Worm (Caenorhabditis elegans) whole organism, L4 larva: ENCODE measurements around the gene tdo-2.

Experiments used
- D1046.2 ChIP-seq: fragments of 200-800 bp; sonication (Bioruptor generic); IDR thresholded peaks from 2 replicates; pipeline ENCODE4 v1.3.6; 2022; ENCODE audit warnings: missing genetic modification characterization, missing compliant biosample characterization
- F44E2.7 ChIP-seq: fragments of 200-800 bp; sonication (Bioruptor generic); IDR thresholded peaks from 2 replicates; pipeline ENCODE4 v2.1.2; 2022; ENCODE audit warnings: missing genetic modification characterization, missing compliant biosample characterization
- F49E8.2 ChIP-seq: sonication (generic microtip); optimal IDR thresholded peaks from 2 replicates; lab custom pipeline; 2016; ENCODE audit warnings: missing compliant biosample characterization, mild to moderate bottlenecking, missing genetic modification characterization, borderline replicate concordance
- T26A8.4 ChIP-seq: fragments of 200-800 bp; sonication (Bioruptor generic); IDR thresholded peaks from 2 replicates; pipeline ENCODE4 v1.3.6; 2022; ENCODE audit warnings: missing genetic modification characterization, missing compliant biosample characterization
- Y105C5A.15 ChIP-seq: fragments of 200-800 bp; sonication (Bioruptor generic); IDR thresholded peaks from 2 replicates; pipeline ENCODE4 v1.3.6; 2022; ENCODE audit warnings: missing genetic modification characterization, missing compliant biosample characterization
- Y48G9A.11 ChIP-seq: fragments of 200-800 bp; sonication (Bioruptor generic); IDR thresholded peaks from 2 replicates; pipeline ENCODE4 v1.3.6; 2022; ENCODE audit warnings: missing genetic modification reagents, missing genetic modification characterization, missing compliant biosample characterization
- Y75B8A.6 ChIP-seq: fragments of 200-800 bp; sonication (Bioruptor generic); IDR thresholded peaks from 2 replicates; pipeline ENCODE4 v1.3.6; 2022; ENCODE audit warnings: missing genetic modification reagents, missing genetic modification characterization, missing compliant biosample characterization
- ZK546.5 ChIP-seq, 2 experiments: sonication (generic microtip); optimal IDR thresholded peaks; 2 replicates each; lab custom pipeline; 2017; ENCODE audit warnings: missing biosample characterization in 2 of 2, missing genetic modification characterization in 2 of 2
- aha-1 ChIP-seq: fragments of 150-350 bp; peaks from one replicate; lab custom pipeline; 2014; ENCODE audit warnings: missing biosample characterization, missing genetic modification characterization
- ceh-62 ChIP-seq: sonication (generic microtip); optimal IDR thresholded peaks from 2 replicates; lab custom pipeline; 2017; ENCODE audit warnings: missing biosample characterization, missing genetic modification characterization
- ceh-82 ChIP-seq: sonication (generic microtip); optimal IDR thresholded peaks from 2 replicates; lab custom pipeline; 2017; ENCODE audit warnings: missing biosample characterization, missing genetic modification characterization
- ces-1 ChIP-seq: fragments of 150-350 bp; sonication (generic microtip); optimal IDR thresholded peaks from 4 replicates; lab custom pipeline; 2014; ENCODE audit warnings: missing biosample characterization, missing genetic modification reagents, missing genetic modification characterization
- cey-2 ChIP-seq: sonication (generic microtip); optimal IDR thresholded peaks from 3 replicates; lab custom pipeline; 2017; ENCODE audit warnings: missing genetic modification characterization, mild to moderate bottlenecking, missing compliant biosample characterization, antibody characterized with exemption, borderline replicate concordance; ENCODE audit not compliant: insufficient read depth
- ctbp-1 ChIP-seq: fragments of 200-800 bp; sonication (Bioruptor generic); IDR thresholded peaks from 2 replicates; pipeline ENCODE4 v1.3.6; 2022; ENCODE audit warnings: missing genetic modification reagents, missing genetic modification characterization, missing compliant biosample characterization
- dpl-1 ChIP-seq: fragments of 150-350 bp; optimal IDR thresholded peaks from 2 replicates; lab custom pipeline; 2014; ENCODE audit warnings: missing biosample characterization, missing genetic modification reagents, missing genetic modification characterization
- dve-1 ChIP-seq: sonication (generic microtip); optimal IDR thresholded peaks from 2 replicates; lab custom pipeline; 2017; ENCODE audit warnings: antibody characterized with exemption, mild to moderate bottlenecking, missing genetic modification characterization, missing compliant biosample characterization; ENCODE audit not compliant: insufficient read depth
- egl-27 ChIP-seq: sonication (generic microtip); optimal IDR thresholded peaks from 3 replicates; lab custom pipeline; 2017; ENCODE audit warnings: missing biosample characterization, missing genetic modification reagents, missing genetic modification characterization
- fkh-10 ChIP-seq: fragments of 150-350 bp; optimal IDR thresholded peaks from 2 replicates; lab custom pipeline; 2014; ENCODE audit warnings: missing biosample characterization, missing genetic modification reagents, missing genetic modification characterization
- fos-1 ChIP-seq: fragments of 150-350 bp; optimal IDR thresholded peaks from 2 replicates; lab custom pipeline; 2014; ENCODE audit warnings: missing biosample characterization, missing genetic modification characterization
- gei-8 ChIP-seq: fragments of 200-800 bp; sonication (Bioruptor generic); optimal IDR thresholded peaks from 2 replicates; lab custom pipeline; 2018; ENCODE audit warnings: mild to moderate bottlenecking, missing genetic modification characterization, missing compliant biosample characterization
- hif-1 ChIP-seq, 2 experiments: sonication (generic microtip); optimal IDR thresholded peaks; 2 replicates each; lab custom pipeline; 2016 to 2017; ENCODE audit warnings: missing compliant biosample characterization in 2 of 2, missing genetic modification characterization in 2 of 2, missing genetic modification reagents in 2 of 2, missing genotype in 2 of 2, mild to moderate bottlenecking in 1 of 2
- hlh-30 ChIP-seq: sonication (generic microtip); optimal IDR thresholded peaks from 2 replicates; lab custom pipeline; 2017; ENCODE audit warnings: antibody characterized with exemption, mild to moderate bottlenecking, missing genetic modification characterization, missing compliant biosample characterization; ENCODE audit not compliant: insufficient read depth
- hmg-1.1 ChIP-seq: fragments of 200-800 bp; sonication (Bioruptor generic); IDR thresholded peaks from 2 replicates; pipeline ENCODE4 v1.3.6; 2022; ENCODE audit warnings: missing genetic modification reagents, missing genetic modification characterization, missing compliant biosample characterization
- jun-1 ChIP-seq: fragments of 150-350 bp; optimal IDR thresholded peaks from 2 replicates; lab custom pipeline; 2014; ENCODE audit warnings: missing biosample characterization, missing genetic modification reagents, missing genetic modification characterization
- lin-1 ChIP-seq: fragments of 200-800 bp; sonication (Bioruptor generic); IDR thresholded peaks from 2 replicates; pipeline ENCODE4 v1.3.6; 2022; ENCODE audit warnings: missing genetic modification reagents, missing genetic modification characterization, missing compliant biosample characterization
- lin-15B ChIP-seq: fragments of 150-350 bp; sonication (generic microtip); optimal IDR thresholded peaks from 3 replicates; lab custom pipeline; 2014; ENCODE audit warnings: missing biosample characterization, missing genetic modification characterization
- lin-29 ChIP-seq: fragments of 200-800 bp; sonication (Bioruptor generic); IDR thresholded peaks from 2 replicates; pipeline ENCODE4 v1.3.6; 2022; ENCODE audit warnings: missing genetic modification reagents, missing genetic modification characterization, missing compliant biosample characterization
- lin-38 ChIP-seq: fragments of 200-800 bp; sonication (Bioruptor generic); IDR thresholded peaks from 2 replicates; pipeline ENCODE4 v1.3.6; 2022; ENCODE audit warnings: missing genetic modification reagents, missing genetic modification characterization, missing compliant biosample characterization
- madf-9 ChIP-seq: fragments of 200-800 bp; sonication (Bioruptor generic); conservative IDR thresholded peaks from 2 replicates; pipeline ENCODE4 v1.3.6; 2022; ENCODE audit warnings: missing genetic modification reagents, missing genetic modification characterization, missing compliant biosample characterization
- mdt-29 ChIP-seq: fragments of 200-800 bp; sonication (Bioruptor generic); IDR thresholded peaks from 2 replicates; pipeline ENCODE4 v1.3.6; 2022; ENCODE audit warnings: missing genetic modification reagents, missing genetic modification characterization, missing compliant biosample characterization
- mep-1 ChIP-seq: fragments of 150-350 bp; sonication (generic microtip); optimal IDR thresholded peaks from 3 replicates; lab custom pipeline; 2014; ENCODE audit warnings: missing biosample characterization, missing genetic modification characterization
- mes-2 ChIP-seq: sonication (generic microtip); optimal IDR thresholded peaks from 2 replicates; lab custom pipeline; 2016; ENCODE audit warnings: missing genotype, mild to moderate bottlenecking, missing genetic modification characterization, missing compliant biosample characterization; ENCODE audit not compliant: poor library complexity, severe bottlenecking
- nhr-102 ChIP-seq: sonication (generic microtip); optimal IDR thresholded peaks from 2 replicates; lab custom pipeline; 2016; ENCODE audit warnings: mild to moderate bottlenecking, missing genetic modification characterization, moderate library complexity, missing compliant biosample characterization
- nhr-111 ChIP-seq: fragments of 200-800 bp; sonication (Bioruptor generic); optimal IDR thresholded peaks from 2 replicates; lab custom pipeline; 2018; ENCODE audit warnings: mild to moderate bottlenecking, missing genetic modification characterization, missing compliant biosample characterization
- nhr-41 ChIP-seq: fragments of 200-800 bp; sonication (Bioruptor generic); IDR thresholded peaks from 2 replicates; pipeline ENCODE4 v1.3.6; 2022; ENCODE audit warnings: missing genetic modification reagents, missing genetic modification characterization, missing compliant biosample characterization
- nhr-77 ChIP-seq: fragments of 150-350 bp; optimal IDR thresholded peaks from 2 replicates; lab custom pipeline; 2014; ENCODE audit warnings: missing biosample characterization, missing genetic modification characterization
- php-3 ChIP-seq: fragments of 200-800 bp; sonication (Bioruptor generic); IDR thresholded peaks from 2 replicates; pipeline ENCODE4 v1.3.6; 2022; ENCODE audit warnings: missing genetic modification reagents, missing genetic modification characterization, missing compliant biosample characterization
- saeg-2 ChIP-seq: fragments of 200-800 bp; sonication (Bioruptor generic); IDR thresholded peaks from 2 replicates; pipeline ENCODE4 v1.3.6; 2022; ENCODE audit warnings: missing genetic modification reagents, missing genetic modification characterization, missing compliant biosample characterization
- sdz-12 ChIP-seq: fragments of 200-800 bp; sonication (Bioruptor generic); optimal IDR thresholded peaks from 2 replicates; lab custom pipeline; 2018; ENCODE audit warnings: mild to moderate bottlenecking, missing genetic modification characterization, missing compliant biosample characterization
- skn-1 ChIP-seq: fragments of 150-350 bp; optimal IDR thresholded peaks from 2 replicates; lab custom pipeline; 2014; ENCODE audit warnings: missing biosample characterization, missing genetic modification characterization
- snpc-1.2 ChIP-seq: fragments of 200-800 bp; sonication (Bioruptor generic); IDR thresholded peaks from 2 replicates; pipeline ENCODE4 v1.3.6; 2022; ENCODE audit warnings: missing genetic modification reagents, missing genetic modification characterization, missing compliant biosample characterization
- vab-7 ChIP-seq: fragments of 200-800 bp; sonication (Bioruptor generic); IDR thresholded peaks from 2 replicates; pipeline ENCODE4 v1.3.6; 2022; ENCODE audit warnings: missing genetic modification reagents, missing genetic modification characterization, missing compliant biosample characterization
- zfp-2 ChIP-seq: sonication (generic microtip); optimal IDR thresholded peaks from 2 replicates; lab custom pipeline; 2016; ENCODE audit warnings: mild to moderate bottlenecking, missing genetic modification characterization, missing compliant biosample characterization
- zfp-3 ChIP-seq: fragments of 200-800 bp; sonication (Bioruptor generic); conservative IDR thresholded peaks from 2 replicates; pipeline ENCODE4 v1.3.6; 2022; ENCODE audit warnings: missing genetic modification reagents, missing genetic modification characterization, missing compliant biosample characterization
- ztf-11 ChIP-seq: fragments of 150-350 bp; optimal IDR thresholded peaks from 2 replicates; lab custom pipeline; 2014; ENCODE audit warnings: missing biosample characterization, missing genetic modification characterization

Gene tdo-2

ce11 chrIII:5945865-5946264 is 26.1 kb upstream of the tdo-2 start, which contains the start of gene F25B5.5:
TSS of gene F25B5.5 (minus strand) at chrIII:5946124.
- TF ChIP-seq ces-1 (GFP tag; lab: Kevin White, UChicago) (no peak), lin-1 (GFP tag; lab: Robert Waterston, UW) (0 out of 2 replicates have a peak, but pooled peaks have one; percentile 13), Y105C5A.15 (GFP tag; lab: Robert Waterston, UW) (no peak), T26A8.4 (GFP tag; lab: Robert Waterston, UW) (peak; percentile 65; the same call in 1 of the 2 replicates), ZK546.5 (tag; optimal IDR thresholded peaks at IDR 0.05; lab: Kevin White, UChicago) (no peak), php-3 (GFP tag; lab: Robert Waterston, UW) (0 out of 2 replicates have a peak, but pooled peaks have one; percentile 14), zfp-3 (GFP tag; lab: Robert Waterston, UW) (peak; percentile 81), snpc-1.2 (GFP tag; lab: Robert Waterston, UW) (0 out of 2 replicates have a peak, but pooled peaks have one; percentile 29), ceh-62 (no peak), ceh-82 (tag; lab: Kevin White, UChicago) (no peak), lin-38 (no peak)
- TF ChIP-seq, all 104 proteins: peak for 5

ce11 chrIII:5943368-5944180 is 23.8 kb upstream of the tdo-2 start:
- TF ChIP-seq hif-1 (tag; optimal IDR thresholded peaks at IDR 0.05; lab: Kevin White, UChicago) (peak in 1 of 2 experiments; percentile 2), F49E8.2 (tag; lab: Kevin White, UChicago) (peak; percentile 14), skn-1 (tag; lab: Kevin White, UChicago) (no peak), ceh-62 (no peak), ztf-11 (no peak), nhr-41 (GFP tag; lab: Robert Waterston, UW) (peak; percentile 16; the same call in 1 of the 2 replicates), D1046.2 (no peak), lin-1 (GFP tag; lab: Robert Waterston, UW) (peak; percentile 39; the same call in 1 of the 2 replicates), fkh-10 (no peak), fos-1 (tag; lab: Kevin White, UChicago) (no peak), nhr-77 (peak; percentile 96), F44E2.7 (GFP tag; lab: Robert Waterston, UW) (no peak), mes-2 (tag; lab: Kevin White, UChicago) (peak; percentile 64), lin-29 (GFP tag; lab: Robert Waterston, UW) (no peak), nhr-102 (tag; lab: Kevin White, UChicago) (peak; percentile 91), sdz-12 (GFP tag; lab: Kevin White, UChicago) (no peak), lin-15B (tag; lab: Kevin White, UChicago) (no peak), dve-1 (tag; lab: Kevin White, UChicago) (peak; percentile 82), snpc-1.2 (GFP tag; lab: Robert Waterston, UW) (no peak), ctbp-1 (GFP tag; lab: Robert Waterston, UW) (0 out of 2 replicates have a peak, but pooled peaks have one; percentile 18), cey-2 (peak; percentile 42), gei-8 (peak; percentile 25), madf-9 (GFP tag; lab: Robert Waterston, UW) (no peak; the same call in 1 of the 2 replicates), mdt-29 (GFP tag; lab: Robert Waterston, UW) (peak; percentile 62), Y48G9A.11 (GFP tag; lab: Robert Waterston, UW) (peak; percentile 25), dpl-1 (GFP tag; lab: Kevin White, UChicago) (peak; percentile 2), mep-1 (tag; lab: Kevin White, UChicago) (peak; percentile 95), vab-7 (GFP tag; lab: Robert Waterston, UW) (0 out of 2 replicates have a peak, but pooled peaks have one; percentile 12), php-3 (GFP tag; lab: Robert Waterston, UW) (0 out of 2 replicates have a peak, but pooled peaks have one; percentile 42), saeg-2 (GFP tag; lab: Robert Waterston, UW) (peak; percentile 9), egl-27 (tag; lab: Kevin White, UChicago) (no peak), zfp-2 (tag; lab: Kevin White, UChicago) (no peak), hmg-1.1 (GFP tag; lab: Robert Waterston, UW) (peak; percentile 29), Y75B8A.6 (GFP tag; lab: Robert Waterston, UW) (peak; percentile 75), aha-1 (tag; lab: Kevin White, UChicago) (peak; percentile 87), jun-1 (tag; lab: Kevin White, UChicago) (peak; percentile 9), nhr-111 (GFP tag; lab: Kevin White, UChicago) (peak; percentile 31), zfp-3 (GFP tag; lab: Robert Waterston, UW) (peak; percentile 92), hlh-30 (peak; percentile 35)
